Fruit fly (Drosophila melanogaster): Measurements from ENCODE around the gene CG6026.

- TF ChIP-seq Doc3 (GFP tag; IDR thresholded peaks at IDR 0.05; ENCODE audit: partially characterized antibody) (no peak), HLHmδ (GFP tag; optimal IDR thresholded peaks at IDR 0.05) (no peak)
These were observed 40.2 kb upstream of the CG6026 start for dm6 chr3R:18993159-18993558.
